Fruit fly (Drosophila melanogaster): ENCODE data around the gene Hus1-like.

DNA sequence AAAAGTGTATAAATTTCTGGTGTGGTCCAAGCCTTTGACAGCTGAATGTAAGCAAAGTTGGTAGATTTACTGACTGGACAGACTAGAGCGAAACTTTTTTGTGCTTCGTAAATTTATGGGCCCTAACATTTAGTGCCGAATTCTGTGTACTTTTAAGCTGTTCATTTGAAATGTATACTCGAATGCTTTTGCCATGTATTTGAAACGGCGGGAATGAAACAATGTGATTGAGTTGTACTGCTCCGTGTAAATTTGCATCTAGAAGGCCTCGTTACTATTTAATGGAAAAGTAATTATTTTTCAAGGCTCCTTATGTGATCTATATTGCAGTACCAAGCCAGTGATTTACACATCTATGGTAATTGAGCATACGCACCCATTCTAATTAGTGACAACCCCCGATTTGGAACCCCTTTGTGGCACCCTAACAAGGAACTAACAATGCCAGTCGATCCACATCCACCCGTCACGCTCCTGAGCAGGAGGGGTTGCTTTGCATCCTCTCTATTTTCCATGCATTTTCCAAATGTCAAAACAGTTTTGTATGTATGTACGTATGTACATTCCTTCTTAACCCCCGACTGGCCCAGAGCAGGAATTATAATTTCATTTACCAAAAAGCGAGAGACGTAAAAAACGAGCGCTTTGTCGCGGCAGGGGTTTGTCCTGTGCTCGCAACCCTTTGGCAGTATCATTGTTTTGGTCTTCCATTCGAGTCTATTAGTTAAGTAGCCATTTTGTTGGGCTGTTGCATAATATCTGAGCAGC lies 46.8 kb upstream of the Hus1-like start:
- no peak for TF ChIP-seq insv (GFP tag; optimal IDR thresholded peaks at IDR 0.05)
- TF ChIP-seq gcm (GFP tag; optimal IDR thresholded peaks at IDR 0.05): no peak
- no peak for TF ChIP-seq CG13296 (GFP tag; optimal IDR thresholded peaks at IDR 0.05)
- TF ChIP-seq rib (GFP tag; IDR thresholded peaks at IDR 0.05): no peak
- TF ChIP-seq CG9727 (GFP tag; optimal IDR thresholded peaks at IDR 0.05): no peak
- no peak for TF ChIP-seq gt (GFP tag; IDR thresholded peaks at IDR 0.05)
- TF ChIP-seq Chrac-16 (GFP tag; optimal IDR thresholded peaks at IDR 0.05): no peak
- TF ChIP-seq CG9797 (GFP tag; optimal IDR thresholded peaks at IDR 0.05): no peak
- no peak for TF ChIP-seq jing (GFP tag; optimal IDR thresholded peaks at IDR 0.05)
- no peak for TF ChIP-seq CG4617 (GFP tag; optimal IDR thresholded peaks at IDR 0.05; ENCODE audit: borderline replicate concordance)
- TF ChIP-seq toy (GFP tag; IDR thresholded peaks at IDR 0.05): no peak
- no peak for TF ChIP-seq salm (tag; optimal IDR thresholded peaks at IDR 0.05)
- TF ChIP-seq usp (GFP tag; optimal IDR thresholded peaks at IDR 0.05): no peak
- no peak for TF ChIP-seq CG14965 (GFP tag; optimal IDR thresholded peaks at IDR 0.05; ENCODE audit: borderline replicate concordance)
